Fruit fly (Drosophila melanogaster) whole organism, embryonic: Measurements from ENCODE around the gene Pino.

ENCODE experiments used
- Antp ChIP-seq: fragments of 200-800 bp; sonication (Bioruptor generic); optimal IDR thresholded peaks from 3 replicates; lab custom pipeline; 2016; ENCODE audit warnings: missing biosample characterization, missing genetic modification characterization
- Asciz ChIP-seq: fragments of 200-800 bp; sonication (Bioruptor generic); optimal IDR thresholded peaks from 2 replicates; lab custom pipeline; 2017; ENCODE audit warnings: missing biosample characterization, mild to moderate bottlenecking, missing genetic modification characterization, missing genetic modification reagents
- Bgb ChIP-seq: fragments of 200-800 bp; sonication (Bioruptor generic); IDR thresholded peaks from 2 replicates; pipeline ENCODE4 v1.3.6; 2022; ENCODE audit warnings: missing biosample characterization, missing genetic modification characterization; ENCODE audit not compliant: partially characterized antibody
- CG10147 ChIP-seq: fragments of 200-800 bp; sonication (Bioruptor generic); optimal IDR thresholded peaks from 2 replicates; lab custom pipeline; 2019; ENCODE audit warnings: missing biosample characterization, mild to moderate bottlenecking, missing genetic modification characterization, moderate library complexity
- CG12769 ChIP-seq: fragments of 200-800 bp; sonication (Bioruptor generic); optimal IDR thresholded peaks from 2 replicates; lab custom pipeline; 2019; ENCODE audit warnings: missing biosample characterization, mild to moderate bottlenecking, missing genetic modification characterization, moderate library complexity
- CG14050 ChIP-seq: fragments of 200-800 bp; sonication (Bioruptor generic); IDR thresholded peaks from 3 replicates; pipeline ENCODE4 v1.3.6; 2022; ENCODE audit warnings: missing biosample characterization, missing genetic modification characterization
- CG15073 ChIP-seq: fragments of 200-800 bp; sonication (Bioruptor generic); optimal IDR thresholded peaks from 2 replicates; lab custom pipeline; 2016; ENCODE audit warnings: missing biosample characterization, missing genetic modification characterization
- CG17385 ChIP-seq: fragments of 200-800 bp; sonication (Bioruptor generic); optimal IDR thresholded peaks from 3 replicates; lab custom pipeline; 2018; ENCODE audit warnings: missing biosample characterization, mild to moderate bottlenecking, missing genetic modification characterization
- CG1792 ChIP-seq: fragments of 200-800 bp; sonication (Bioruptor generic); optimal IDR thresholded peaks from 2 replicates; lab custom pipeline; 2016; ENCODE audit warnings: missing biosample characterization, missing genetic modification characterization
- CG18262 ChIP-seq: fragments of 200-800 bp; optimal IDR thresholded peaks from 3 replicates; lab custom pipeline; 2019; ENCODE audit warnings: missing biosample characterization, mild to moderate bottlenecking, missing genetic modification characterization, moderate library complexity
- CG18764 ChIP-seq: fragments of 200-800 bp; sonication (Bioruptor generic); optimal IDR thresholded peaks from 3 replicates; lab custom pipeline; 2016; ENCODE audit warnings: missing biosample characterization, missing genetic modification characterization
- CG31441 ChIP-seq: fragments of 200-800 bp; sonication (Bioruptor generic); IDR thresholded peaks from 2 replicates; pipeline ENCODE4 v1.3.6; 2022; ENCODE audit warnings: missing biosample characterization, missing genetic modification characterization
- CG3163 ChIP-seq: fragments of 200-800 bp; sonication (Bioruptor generic); optimal IDR thresholded peaks from 3 replicates; lab custom pipeline; 2016; ENCODE audit warnings: missing biosample characterization, missing genetic modification characterization
- CG32767 ChIP-seq: fragments of 200-800 bp; sonication (Bioruptor generic); IDR thresholded peaks from 2 replicates; pipeline ENCODE4 v1.3.6; 2022; ENCODE audit warnings: missing biosample characterization, missing genetic modification characterization
- CG33557 ChIP-seq: fragments of 200-800 bp; sonication (Bioruptor generic); optimal IDR thresholded peaks from 2 replicates; lab custom pipeline; 2019; ENCODE audit warnings: missing biosample characterization, mild to moderate bottlenecking, missing genetic modification characterization, moderate library complexity
- CG3407 ChIP-seq: fragments of 200-800 bp; sonication (Bioruptor generic); optimal IDR thresholded peaks from 2 replicates; lab custom pipeline; 2018; ENCODE audit warnings: missing biosample characterization, mild to moderate bottlenecking, missing genetic modification characterization
- CG4424 ChIP-seq: fragments of 200-800 bp; sonication (Bioruptor generic); optimal IDR thresholded peaks from 3 replicates; lab custom pipeline; 2016; ENCODE audit warnings: missing biosample characterization, missing genetic modification characterization
- CG5180 ChIP-seq: fragments of 200-800 bp; sonication (Bioruptor generic); optimal IDR thresholded peaks from 3 replicates; lab custom pipeline; 2017; ENCODE audit warnings: missing biosample characterization, missing genetic modification characterization, mild to moderate bottlenecking, moderate library complexity, missing genetic modification reagents
- CG5245 ChIP-seq: fragments of 200-800 bp; sonication (Bioruptor generic); optimal IDR thresholded peaks from 3 replicates; lab custom pipeline; 2016; ENCODE audit warnings: missing biosample characterization, missing genetic modification characterization
- CG6683 ChIP-seq: fragments of 200-800 bp; sonication (Bioruptor generic); optimal IDR thresholded peaks from 2 replicates; lab custom pipeline; 2017; ENCODE audit warnings: missing biosample characterization, mild to moderate bottlenecking, missing genetic modification characterization, missing genetic modification reagents
- CG8089 ChIP-seq: fragments of 200-800 bp; sonication (Bioruptor generic); optimal IDR thresholded peaks from 3 replicates; lab custom pipeline; 2016; ENCODE audit warnings: missing biosample characterization, missing genetic modification characterization
- CG9797 ChIP-seq: fragments of 200-800 bp; sonication (Bioruptor generic); optimal IDR thresholded peaks from 3 replicates; lab custom pipeline; 2018; ENCODE audit warnings: missing biosample characterization, mild to moderate bottlenecking, missing genetic modification characterization
- Chrac-16 ChIP-seq: fragments of 200-800 bp; sonication (Bioruptor generic); optimal IDR thresholded peaks from 3 replicates; lab custom pipeline; 2016; ENCODE audit warnings: missing biosample characterization, missing genetic modification characterization
- Dll ChIP-seq: fragments of 200-800 bp; sonication (Bioruptor generic); IDR thresholded peaks from 4 replicates; pipeline ENCODE4 v1.3.6; 2022; ENCODE audit warnings: missing biosample characterization, missing genetic modification characterization; ENCODE audit not compliant: partially characterized antibody
- Gsc ChIP-seq: fragments of 200-800 bp; sonication (Bioruptor generic); IDR thresholded peaks from 2 replicates; pipeline ENCODE4 v1.3.6; 2022; ENCODE audit warnings: missing biosample characterization, missing genetic modification characterization
- Med ChIP-seq: fragments of 200-800 bp; sonication (Bioruptor generic); peaks from one replicate; lab custom pipeline; 2016; ENCODE audit warnings: missing biosample characterization, missing genetic modification characterization, mild to moderate bottlenecking, inconsistent platforms, moderate library complexity
- Mrtf ChIP-seq: fragments of 200-800 bp; sonication (Bioruptor generic); IDR thresholded peaks from 3 replicates; pipeline ENCODE4 v1.3.6; 2022; ENCODE audit warnings: missing biosample characterization, missing genetic modification characterization
- NK7.1 ChIP-seq: fragments of 200-800 bp; sonication (Bioruptor generic); optimal IDR thresholded peaks from 3 replicates; lab custom pipeline; 2016; ENCODE audit warnings: missing biosample characterization, missing genetic modification characterization
- Ptx1 ChIP-seq: fragments of 200-800 bp; sonication (Bioruptor generic); IDR thresholded peaks from 2 replicates; pipeline ENCODE4 v1.3.6; 2022; ENCODE audit warnings: missing biosample characterization, missing genetic modification characterization
- Rfx ChIP-seq: fragments of 200-800 bp; sonication (Bioruptor generic); IDR thresholded peaks from 2 replicates; pipeline ENCODE4 v1.3.6; 2022; ENCODE audit warnings: missing biosample characterization, missing genetic modification characterization
- Sry-δ ChIP-seq: fragments of 200-800 bp; sonication (Bioruptor generic); optimal IDR thresholded peaks from 2 replicates; lab custom pipeline; 2016; ENCODE audit warnings: missing biosample characterization, missing genetic modification characterization
- amos ChIP-seq: fragments of 200-800 bp; sonication (Bioruptor generic); IDR thresholded peaks from 2 replicates; pipeline ENCODE4 v1.3.6; 2022; ENCODE audit warnings: missing biosample characterization, missing genetic modification characterization; ENCODE audit not compliant: partially characterized antibody
- bigmax ChIP-seq: fragments of 200-800 bp; sonication (Bioruptor generic); optimal IDR thresholded peaks from 2 replicates; lab custom pipeline; 2018; ENCODE audit warnings: missing biosample characterization, mild to moderate bottlenecking, missing genetic modification characterization
- cg ChIP-seq: fragments of 200-800 bp; sonication (Bioruptor generic); optimal IDR thresholded peaks from 3 replicates; lab custom pipeline; 2019; ENCODE audit warnings: missing biosample characterization, mild to moderate bottlenecking, missing genetic modification characterization, moderate library complexity
- crol ChIP-seq: fragments of 200-800 bp; sonication (Bioruptor generic); IDR thresholded peaks from 2 replicates; pipeline ENCODE4 v1.3.6; 2022; ENCODE audit warnings: missing biosample characterization, missing genetic modification characterization
- cwo ChIP-seq: fragments of 200-800 bp; sonication (Bioruptor generic); optimal IDR thresholded peaks from 3 replicates; lab custom pipeline; 2017; ENCODE audit warnings: missing biosample characterization, missing genetic modification characterization, mild to moderate bottlenecking, moderate library complexity, missing genetic modification reagents
- fd102C ChIP-seq: fragments of 200-800 bp; sonication (Bioruptor generic); optimal IDR thresholded peaks from 2 replicates; lab custom pipeline; 2018; ENCODE audit warnings: missing biosample characterization, mild to moderate bottlenecking, missing genetic modification characterization, moderate library complexity
- gce ChIP-seq: fragments of 200-800 bp; sonication (Bioruptor generic); IDR thresholded peaks from 3 replicates; pipeline ENCODE4 v1.3.6; 2022; ENCODE audit warnings: missing biosample characterization, missing genetic modification characterization
- gsb ChIP-seq: fragments of 200-800 bp; sonication (Bioruptor generic); IDR thresholded peaks from 2 replicates; pipeline ENCODE4 v1.3.6; 2022; ENCODE audit warnings: missing biosample characterization, missing genetic modification characterization
- h ChIP-seq: fragments of >200 bp; optimal IDR thresholded peaks from 2 replicates; lab custom pipeline; 2017
- kay ChIP-seq: fragments of 200-800 bp; sonication (Bioruptor generic); optimal IDR thresholded peaks from 2 replicates; lab custom pipeline; 2016; ENCODE audit warnings: missing biosample characterization, missing genetic modification characterization
- otp ChIP-seq: fragments of 200-800 bp; sonication (Bioruptor generic); IDR thresholded peaks from 3 replicates; pipeline ENCODE4, ENCODE4 v1.3.6; 2022; ENCODE audit warnings: missing biosample characterization, missing genetic modification characterization
- pum ChIP-seq: fragments of 200-800 bp; sonication (Bioruptor generic); optimal IDR thresholded peaks from 2 replicates; lab custom pipeline; 2016; ENCODE audit warnings: missing biosample characterization, missing genetic modification characterization
- schlank ChIP-seq: fragments of 200-800 bp; sonication (Bioruptor generic); optimal IDR thresholded peaks from 2 replicates; lab custom pipeline; 2018; ENCODE audit warnings: missing biosample characterization, mild to moderate bottlenecking, missing genetic modification characterization
- sd ChIP-seq: fragments of 200-800 bp; sonication (Bioruptor generic); optimal IDR thresholded peaks from 3 replicates; lab custom pipeline; 2018; ENCODE audit warnings: missing biosample characterization, mild to moderate bottlenecking, missing genetic modification characterization, moderate library complexity
- sens ChIP-seq: fragments of 200-800 bp; sonication (Bioruptor generic); peaks from one replicate; lab custom pipeline; 2016; ENCODE audit warnings: missing biosample characterization, missing genetic modification characterization
- stwl ChIP-seq: fragments of 200-800 bp; sonication (Bioruptor generic); optimal IDR thresholded peaks from 3 replicates; lab custom pipeline; 2018; ENCODE audit warnings: missing biosample characterization, mild to moderate bottlenecking, missing genetic modification characterization, moderate library complexity
- tgo ChIP-seq: fragments of 200-800 bp; sonication (Bioruptor generic); IDR thresholded peaks from 3 replicates; pipeline ENCODE4 v1.3.6; 2022; ENCODE audit warnings: missing biosample characterization, missing genetic modification characterization
- vnd ChIP-seq: fragments of 200-800 bp; sonication (Bioruptor generic); IDR thresholded peaks from 3 replicates; pipeline ENCODE4 v1.3.6; 2022; ENCODE audit warnings: missing biosample characterization, missing genetic modification characterization; ENCODE audit not compliant: partially characterized antibody
- zfh2 ChIP-seq: fragments of 200-800 bp; sonication (Bioruptor generic); optimal IDR thresholded peaks from 2 replicates; lab custom pipeline; 2016; ENCODE audit warnings: missing biosample characterization, missing genetic modification characterization

Pino gene

dm6 chr2L:1158519-1159319 is 30.0 kb upstream of the Pino start, which contains the start of gene Tango14 (continued):
- TF ChIP-seq CG6683 (GFP tag; lab: Kevin White, UChicago) (no peak), CG3163 (GFP tag; lab: Kevin White, UChicago) (no peak), CG9797 (GFP tag; lab: Kevin White, UChicago) (peak; percentile 24), CG1792 (no peak), cwo (GFP tag; lab: Kevin White, UChicago) (peak; percentile 68), CG15073 (GFP tag; lab: Kevin White, UChicago) (no peak), CG32767 (GFP tag; lab: Robert Waterston, UW) (no peak), CG31441 (GFP tag; lab: Robert Waterston, UW) (no peak), sens (GFP tag; lab: Kevin White, UChicago) (peak; percentile 59), schlank (no peak), CG33557 (GFP tag; lab: Kevin White, UChicago) (no peak), zfh2 (no peak), CG17385 (GFP tag; lab: Kevin White, UChicago) (no peak), CG14050 (no peak), Antp (GFP tag; lab: Kevin White, UChicago) (no peak), CG5180 (GFP tag; lab: Kevin White, UChicago) (no peak), Bgb (GFP tag; lab: Robert Waterston, UW) (peak; percentile 45; the same call in 1 of the 2 replicates), CG10147 (no peak), tgo (GFP tag; lab: Robert Waterston, UW) (no peak), CG18262 (peak; percentile 12), Asciz (no peak), Dll (GFP tag; lab: Robert Waterston, UW) (0 out of 4 replicates have a peak, but pooled peaks have one; percentile 20), CG12769 (no peak), Sry-δ (GFP tag; lab: Kevin White, UChicago) (no peak), gsb (GFP tag; lab: Robert Waterston, UW) (no peak), CG18764 (no peak), stwl (tag; lab: Kevin White, UChicago) (no peak), CG8089 (no peak), vnd (0 out of 3 replicates have a peak, but pooled peaks have one; percentile 22), crol (no peak), gce (GFP tag; lab: Robert Waterston, UW) (no peak), kay (GFP tag; lab: Kevin White, UChicago) (no peak), fd102C (GFP tag; lab: Kevin White, UChicago) (no peak), Med (GFP tag; lab: Kevin White, UChicago) (peak; percentile 68), cg (GFP tag; lab: Kevin White, UChicago) (no peak), sd (tag; lab: Kevin White, UChicago) (peak; percentile 96), Gsc (GFP tag; lab: Robert Waterston, UW) (no peak), Chrac-16 (GFP tag; lab: Kevin White, UChicago) (no peak), bigmax (GFP tag; lab: Kevin White, UChicago) (peak; percentile 95), h (lab: Kevin White, UChicago) (no peak), CG5245 (GFP tag; lab: Kevin White, UChicago) (no peak), CG3407 (GFP tag; lab: Kevin White, UChicago) (no peak), CG4424 (GFP tag; lab: Kevin White, UChicago) (no peak), NK7.1 (GFP tag; lab: Kevin White, UChicago) (no peak), pum (GFP tag; lab: Kevin White, UChicago) (no peak), otp (GFP tag; lab: Robert Waterston, UW) (0 out of 3 replicates have a peak, but pooled peaks have one; percentile 23), Mrtf (GFP tag; lab: Robert Waterston, UW) (no peak), Ptx1 (GFP tag; lab: Robert Waterston, UW) (no peak), Rfx (GFP tag; lab: Robert Waterston, UW) (0 out of 2 replicates have a peak, but pooled peaks have one; percentile 19), amos (GFP tag; lab: Robert Waterston, UW) (no peak)
